Fruit fly (Drosophila melanogaster) whole organism, adult: ENCODE data around the gene CG14960.

Experiments
- CG12768 ChIP-seq: fragments of 200-800 bp; sonication (Bioruptor generic); optimal IDR thresholded peaks from 2 replicates; lab custom pipeline; 2017; ENCODE audit warnings: missing biosample characterization, missing genetic modification characterization, mild to moderate bottlenecking, moderate library complexity, missing genetic modification reagents
- CG14711 ChIP-seq: fragments of 200-800 bp; sonication (Bioruptor generic); optimal IDR thresholded peaks from 2 replicates; lab custom pipeline; 2018; ENCODE audit warnings: missing biosample characterization, mild to moderate bottlenecking, missing genetic modification characterization, moderate library complexity
- CG1620 ChIP-seq: fragments of 200-800 bp; sonication (Bioruptor generic); optimal IDR thresholded peaks from 2 replicates; lab custom pipeline; 2016; ENCODE audit warnings: missing biosample characterization, missing genetic modification characterization
- CG5204 ChIP-seq: fragments of 200-800 bp; sonication (Bioruptor generic); optimal IDR thresholded peaks from 2 replicates; lab custom pipeline; 2016; ENCODE audit warnings: missing biosample characterization, missing genetic modification characterization
- CG7045 ChIP-seq: fragments of 200-800 bp; sonication (Bioruptor generic); optimal IDR thresholded peaks from 2 replicates; lab custom pipeline; 2017; ENCODE audit warnings: missing biosample characterization, mild to moderate bottlenecking, missing genetic modification characterization
- Crg-1 ChIP-seq: fragments of 200-800 bp; sonication (Bioruptor generic); optimal IDR thresholded peaks from 2 replicates; lab custom pipeline; 2016; ENCODE audit warnings: missing biosample characterization, missing genetic modification characterization
- Mnt ChIP-seq: fragments of 200-800 bp; sonication (Bioruptor generic); optimal IDR thresholded peaks from 2 replicates; lab custom pipeline; 2016; ENCODE audit warnings: missing biosample characterization, mild to moderate bottlenecking, missing genetic modification characterization
- bab1 ChIP-seq: fragments of 200-800 bp; sonication (Bioruptor generic); optimal IDR thresholded peaks from 3 replicates; lab custom pipeline; 2019; ENCODE audit warnings: missing biosample characterization, mild to moderate bottlenecking, missing genetic modification characterization, moderate library complexity
- cic ChIP-seq: fragments of 200-800 bp; sonication (Bioruptor generic); optimal IDR thresholded peaks from 2 replicates; lab custom pipeline; 2017; ENCODE audit warnings: missing biosample characterization, mild to moderate bottlenecking, missing genetic modification characterization, moderate library complexity
- cnc ChIP-seq, 2 experiments: fragments of >200 bp; optimal IDR thresholded peaks; 2 replicates each; lab custom pipeline; 2017
- kay ChIP-seq: fragments of 200-800 bp; sonication (Bioruptor generic); peaks from one replicate; lab custom pipeline; 2016; ENCODE audit warnings: missing biosample characterization, missing genetic modification characterization, borderline replicate concordance
- ovo ChIP-seq: fragments of 200-800 bp; sonication (Bioruptor generic); optimal IDR thresholded peaks from 2 replicates; lab custom pipeline; 2016; ENCODE audit warnings: missing biosample characterization, missing genetic modification characterization
- pad ChIP-seq: fragments of 200-800 bp; sonication (Bioruptor generic); optimal IDR thresholded peaks from 3 replicates; lab custom pipeline; 2017; ENCODE audit warnings: missing biosample characterization, missing genetic modification characterization, mild to moderate bottlenecking, moderate library complexity, missing genetic modification reagents
- tj ChIP-seq: fragments of 200-800 bp; sonication (Bioruptor generic); optimal IDR thresholded peaks from 3 replicates; lab custom pipeline; 2017; ENCODE audit warnings: missing biosample characterization, mild to moderate bottlenecking, missing genetic modification characterization, moderate library complexity

dm6 chr3L:3284900-3285299 is 14.1 kb downstream of the CG14960 start:
- TF ChIP-seq CG5204 (GFP tag; lab: Kevin White, UChicago): no peak
- no peak for TF ChIP-seq Mnt (GFP tag; lab: Kevin White, UChicago)
- TF ChIP-seq cnc (optimal IDR thresholded peaks at IDR 0.05; lab: Kevin White, UChicago): no peak
- TF ChIP-seq cic (GFP tag; lab: Kevin White, UChicago): no peak
- TF ChIP-seq tj: no peak
- TF ChIP-seq bab1 (GFP tag; lab: Kevin White, UChicago): no peak
- TF ChIP-seq ovo (GFP tag; lab: Kevin White, UChicago): no peak
- no peak for TF ChIP-seq pad (GFP tag; lab: Kevin White, UChicago)
- TF ChIP-seq CG1620: no peak
- no peak for TF ChIP-seq kay
- no peak for TF ChIP-seq CG7045 (GFP tag; lab: Kevin White, UChicago)
- no peak for TF ChIP-seq CG14711 (tag; lab: Kevin White, UChicago)
- TF ChIP-seq CG12768 (GFP tag; lab: Kevin White, UChicago): no peak
- TF ChIP-seq Crg-1 (GFP tag; lab: Kevin White, UChicago): no peak
